Worm (Caenorhabditis elegans) whole organism, early embryonic: ENCODE results near the gene cept-1.

Experiments
- B0310.2 ChIP-seq: sonication (generic microtip); optimal IDR thresholded peaks from 2 replicates; lab custom pipeline; 2016; ENCODE audit warnings: mild to moderate bottlenecking, missing genetic modification characterization, missing compliant biosample characterization
- ama-1 ChIP-seq: fragments of 150-350 bp; optimal IDR thresholded peaks from 2 replicates; lab custom pipeline; 2014
- sea-1 ChIP-seq: fragments of 200-800 bp; sonication (Bioruptor generic); conservative IDR thresholded peaks from 2 replicates; pipeline ENCODE4 v1.3.6; 2022; ENCODE audit warnings: missing genetic modification characterization, missing compliant biosample characterization
- tbx-37 ChIP-seq: fragments of 200-800 bp; sonication (Bioruptor generic); conservative IDR thresholded peaks from 2 replicates; pipeline ENCODE4 v1.3.6; 2022; ENCODE audit warnings: missing genetic modification reagents, missing genetic modification characterization, missing compliant biosample characterization

ce11 chrX:12793075-12793474 lies 31.2 kb downstream of the cept-1 start:
- TF ChIP-seq tbx-37 (GFP tag; lab: Robert Waterston, UW) (no peak), B0310.2 (tag; lab: Kevin White, UChicago) (no peak), ama-1 (lab: Kevin White, UChicago) (no peak), sea-1 (no peak)
